Worm (Caenorhabditis elegans): Measurements from ENCODE around the gene xtr-2.

Gene xtr-2

DNA sequence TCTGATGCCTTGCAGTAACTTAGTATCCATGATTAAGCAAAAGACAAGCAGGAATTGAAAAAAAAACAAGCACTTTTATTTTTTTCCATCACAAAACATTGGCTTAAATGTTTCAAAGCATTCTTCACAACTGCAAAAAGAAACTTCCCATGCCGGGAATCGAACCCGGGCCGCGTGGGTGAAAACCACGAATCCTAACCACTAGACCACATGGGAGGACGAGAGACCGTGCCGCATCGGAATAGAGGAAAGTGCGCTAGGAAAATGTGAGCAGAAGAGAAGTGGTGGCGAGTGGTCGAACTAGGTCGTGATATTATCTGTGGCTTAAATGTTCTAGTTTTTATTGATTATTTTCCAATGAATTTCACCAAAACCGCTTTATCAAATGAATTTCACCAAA lies 52.1 kb downstream of the xtr-2 start (continued):
- TF ChIP-seq rec-8 (tag; optimal IDR thresholded peaks at IDR 0.05) (peak; percentile 17 to 56), lin-26 (GFP tag; IDR thresholded peaks at IDR 0.05) (peak; percentile 86), pbrm-1 (GFP tag; IDR thresholded peaks at IDR 0.05) (peak; percentile 78; the same call in 1 of the 2 replicates), attf-3 (GFP tag; conservative IDR thresholded peaks at IDR 0.05) (0 out of 2 replicates have a peak, but pooled peaks have one; percentile 35), ztf-3 (GFP tag; optimal IDR thresholded peaks at IDR 0.05) (no peak), cebp-1 (GFP tag; IDR thresholded peaks at IDR 0.05) (0 out of 2 replicates have a peak, but pooled peaks have one; percentile 45), cebp-1 (tag; optimal IDR thresholded peaks at IDR 0.05) (no peak), ztf-22 (GFP tag; optimal IDR thresholded peaks at IDR 0.05) (no peak), hsf-1 (GFP tag; IDR thresholded peaks at IDR 0.05) (no peak), attf-6 (GFP tag; IDR thresholded peaks at IDR 0.05) (0 out of 2 replicates have a peak, but pooled peaks have one; percentile 34), B0035.1 (tag; optimal IDR thresholded peaks at IDR 0.05) (peak; percentile 25), lsl-1 (GFP tag; optimal IDR thresholded peaks at IDR 0.05) (no peak), ccch-3 (GFP tag; optimal IDR thresholded peaks at IDR 0.05) (no peak), egl-18 (GFP tag; IDR thresholded peaks at IDR 0.05) (no peak), Y53F4B.3 (GFP tag; IDR thresholded peaks at IDR 0.05) (peak; percentile 46; the same call in 1 of the 2 replicates), madf-3 (GFP tag; IDR thresholded peaks at IDR 0.05) (no peak), ztf-28 (GFP tag; IDR thresholded peaks at IDR 0.05) (no peak), somi-1 (GFP tag; optimal IDR thresholded peaks at IDR 0.05) (peak; percentile 31), aptf-2 (GFP tag; conservative IDR thresholded peaks at IDR 0.05) (no peak), sdz-38 (tag; optimal IDR thresholded peaks at IDR 0.05) (no peak), unc-62 (GFP tag; optimal IDR thresholded peaks at IDR 0.05) (no peak), sptf-2 (GFP tag; optimal IDR thresholded peaks at IDR 0.05) (no peak), K12H6.12 (tag; optimal IDR thresholded peaks at IDR 0.05) (peak; percentile 38), lin-35 (GFP tag; optimal IDR thresholded peaks at IDR 0.05) (no peak), pha-4 (tag; optimal IDR thresholded peaks at IDR 0.05) (no peak), hrde-1 (tag; optimal IDR thresholded peaks at IDR 0.05; ENCODE audit: borderline replicate concordance) (no peak), rpc-1 (optimal IDR thresholded peaks at IDR 0.05) (peak; percentile 65), rpc-1 (tag; optimal IDR thresholded peaks at IDR 0.05) (peak; percentile 81), C06A6.2 (GFP tag; conservative IDR thresholded peaks at IDR 0.05) (0 out of 2 replicates have a peak, but pooled peaks have one; percentile 30), lsy-27 (tag; optimal IDR thresholded peaks at IDR 0.05; ENCODE audit: borderline replicate concordance, insufficient read depth) (no peak), zim-3 (tag; optimal IDR thresholded peaks at IDR 0.05) (no peak), ztf-25 (GFP tag; IDR thresholded peaks at IDR 0.05) (0 out of 2 replicates have a peak, but pooled peaks have one; percentile 46), attf-5 (GFP tag; optimal IDR thresholded peaks at IDR 0.05) (peak; percentile 28), nfya-1 (tag; optimal IDR thresholded peaks at IDR 0.05; ENCODE audit: borderline replicate concordance, insufficient read depth) (no peak), him-1 (tag; optimal IDR thresholded peaks at IDR 0.05) (peak; percentile 86), mes-4 (tag; optimal IDR thresholded peaks at IDR 0.05) (no peak), hlh-12 (tag; optimal IDR thresholded peaks at IDR 0.05) (no peak), ztf-6 (GFP tag; IDR thresholded peaks at IDR 0.05) (no peak), akir-1 (GFP tag; optimal IDR thresholded peaks at IDR 0.05) (no peak), Y95B8A.8 (GFP tag; IDR thresholded peaks at IDR 0.05) (0 out of 2 replicates have a peak, but pooled peaks have one; percentile 55), Y79H2A.3 (GFP tag; conservative IDR thresholded peaks at IDR 0.05) (no peak), Y53G8AR.9 (GFP tag; conservative IDR thresholded peaks at IDR 0.05) (no peak), hmg-20 (GFP tag; IDR thresholded peaks at IDR 0.05) (0 out of 2 replicates have a peak, but pooled peaks have one; percentile 42), bed-2 (GFP tag; IDR thresholded peaks at IDR 0.05) (no peak), athp-1 (tag; optimal IDR thresholded peaks at IDR 0.05) (no peak), ceh-58 (GFP tag; IDR thresholded peaks at IDR 0.05) (no peak), mel-28 (tag; optimal IDR thresholded peaks at IDR 0.05; ENCODE audit: borderline replicate concordance) (no peak), repo-1 (tag; optimal IDR thresholded peaks at IDR 0.05) (no peak)

All from whole organism, young adult.